Worm (Caenorhabditis elegans) whole organism, L1 larva: ENCODE results near the gene cutl-21.

Experiments
- C16A3.4 ChIP-seq: fragments of 150-350 bp; optimal IDR thresholded peaks from 2 replicates; lab custom pipeline; 2014; ENCODE audit warnings: missing biosample characterization, missing genetic modification characterization
- C34B4.2 ChIP-seq: sonication (generic microtip); optimal IDR thresholded peaks from 2 replicates; lab custom pipeline; 2017; ENCODE audit warnings: mild to moderate bottlenecking, missing genetic modification characterization, missing compliant biosample characterization
- F16B12.6 ChIP-seq: fragments of 150-350 bp; optimal IDR thresholded peaks from 2 replicates; lab custom pipeline; 2014; ENCODE audit warnings: missing biosample characterization, missing genetic modification characterization
- Y116A8C.19 ChIP-seq: sonication (generic microtip); optimal IDR thresholded peaks from 2 replicates; lab custom pipeline; 2016; ENCODE audit warnings: missing compliant biosample characterization, missing genetic modification characterization, borderline replicate concordance
- aha-1 ChIP-seq: fragments of 150-350 bp; optimal IDR thresholded peaks from 2 replicates; lab custom pipeline; 2014; ENCODE audit warnings: missing biosample characterization, missing genetic modification characterization
- aly-2 ChIP-seq: fragments of 150-350 bp; optimal IDR thresholded peaks from 2 replicates; lab custom pipeline; 2014; ENCODE audit warnings: missing biosample characterization, missing genetic modification characterization
- ama-1 ChIP-seq: fragments of 150-350 bp; optimal IDR thresholded peaks from 2 replicates; lab custom pipeline; 2014
- blmp-1 ChIP-seq: fragments of 150-350 bp; optimal IDR thresholded peaks from 2 replicates; lab custom pipeline; 2014; ENCODE audit warnings: missing biosample characterization, missing genetic modification characterization
- ceh-63 ChIP-seq: fragments of 200-800 bp; sonication (Bioruptor generic); optimal IDR thresholded peaks from 2 replicates; lab custom pipeline; 2018; ENCODE audit warnings: mild to moderate bottlenecking, missing genetic modification characterization, missing compliant biosample characterization
- ceh-8 ChIP-seq: fragments of 200-800 bp; sonication (Bioruptor generic); optimal IDR thresholded peaks from 2 replicates; lab custom pipeline; 2018; ENCODE audit warnings: mild to moderate bottlenecking, missing genetic modification characterization, moderate library complexity, missing compliant biosample characterization
- ces-1 ChIP-seq: fragments of 150-350 bp; optimal IDR thresholded peaks from 2 replicates; lab custom pipeline; 2014; ENCODE audit warnings: missing biosample characterization, missing genetic modification reagents, missing genetic modification characterization
- efl-1 ChIP-seq, 4 experiments: fragments of 150-350 bp; optimal IDR thresholded peaks in 3 of 4; peaks in 1 of 4; 1 replicate in 1 of 4; 2 replicates in 3 of 4; lab custom pipeline; 2014; ENCODE audit warnings: missing biosample characterization in 2 of 4, missing genetic modification characterization in 2 of 4, missing genetic modification reagents in 2 of 4
- egl-13 ChIP-seq: sonication (generic microtip); optimal IDR thresholded peaks from 2 replicates; lab custom pipeline; 2016; ENCODE audit warnings: missing genotype, missing genetic modification reagents, missing genetic modification characterization, missing compliant biosample characterization
- egl-27 ChIP-seq, 2 experiments: fragments of 150-350 bp in 1 of 2; sonication (generic microtip); optimal IDR thresholded peaks; 3 replicates each; lab custom pipeline; 2017 to 2018; ENCODE audit warnings: missing biosample characterization in 2 of 2, missing genetic modification characterization in 2 of 2, missing genetic modification reagents in 2 of 2
- elt-2 ChIP-seq: sonication (generic microtip); optimal IDR thresholded peaks from 2 replicates; lab custom pipeline; 2016; ENCODE audit warnings: missing genetic modification characterization, mild to moderate bottlenecking, inconsistent platforms, missing compliant biosample characterization, missing genetic modification reagents
- elt-3 ChIP-seq, 6 experiments: fragments of 150-350 bp in 1 of 6; sonication (generic microtip); optimal IDR thresholded peaks; 2 replicates each; lab custom pipeline; 2017 to 2018; ENCODE audit warnings: missing biosample characterization in 6 of 6, missing genetic modification characterization in 6 of 6, inconsistent platforms in 1 of 6
- fkh-4 ChIP-seq: sonication (generic microtip); optimal IDR thresholded peaks from 2 replicates; lab custom pipeline; 2016; ENCODE audit warnings: missing compliant biosample characterization, missing genetic modification characterization, borderline replicate concordance
- grh-1 ChIP-seq: fragments of 200-800 bp; sonication (Bioruptor generic); IDR thresholded peaks from 2 replicates; pipeline ENCODE4 v1.3.6; 2022; ENCODE audit warnings: missing genetic modification reagents, missing genetic modification characterization, missing compliant biosample characterization
- hlh-17 ChIP-seq: fragments of 200-800 bp; sonication (Bioruptor generic); optimal IDR thresholded peaks from 2 replicates; lab custom pipeline; 2018; ENCODE audit warnings: missing genetic modification characterization, mild to moderate bottlenecking, missing compliant biosample characterization, moderate library complexity, borderline replicate concordance
- hlh-4 ChIP-seq: sonication (generic microtip); optimal IDR thresholded peaks from 2 replicates; lab custom pipeline; 2016; ENCODE audit warnings: mild to moderate bottlenecking, missing genetic modification characterization, missing compliant biosample characterization
- hpl-2 ChIP-seq: fragments of 150-350 bp; optimal IDR thresholded peaks from 2 replicates; lab custom pipeline; 2014; ENCODE audit warnings: missing biosample characterization, missing genetic modification reagents, missing genetic modification characterization
- irx-1 ChIP-seq: sonication (generic microtip); optimal IDR thresholded peaks from 2 replicates; lab custom pipeline; 2016; ENCODE audit warnings: missing genetic modification characterization, missing compliant biosample characterization
- jun-1 ChIP-seq: fragments of 150-350 bp; optimal IDR thresholded peaks from 2 replicates; lab custom pipeline; 2014; ENCODE audit warnings: missing biosample characterization, missing genetic modification reagents, missing genetic modification characterization
- lin-13 ChIP-seq: fragments of 150-350 bp; optimal IDR thresholded peaks from 2 replicates; lab custom pipeline; 2014; ENCODE audit warnings: missing biosample characterization, missing genetic modification reagents, missing genetic modification characterization
- lin-14 ChIP-seq: fragments of 200-800 bp; sonication (Bioruptor generic); optimal IDR thresholded peaks from 2 replicates; lab custom pipeline; 2018; ENCODE audit warnings: mild to moderate bottlenecking, missing genetic modification characterization, moderate library complexity, missing compliant biosample characterization
- lin-15B ChIP-seq: fragments of 150-350 bp; sonication (generic microtip); optimal IDR thresholded peaks from 3 replicates; lab custom pipeline; 2014; ENCODE audit warnings: missing biosample characterization, missing genetic modification characterization
- lin-39 ChIP-seq: fragments of 150-350 bp; optimal IDR thresholded peaks from 2 replicates; lab custom pipeline; 2014; ENCODE audit warnings: missing biosample characterization, missing genetic modification reagents, missing genetic modification characterization
- lsy-2 ChIP-seq, 2 experiments: fragments of 150-350 bp; optimal IDR thresholded peaks; 2 replicates each; lab custom pipeline; 2014; ENCODE audit warnings: missing biosample characterization in 2 of 2, missing genetic modification characterization in 2 of 2
- mdl-1 ChIP-seq, 2 experiments: fragments of 150-350 bp; optimal IDR thresholded peaks; 2 replicates each; lab custom pipeline; 2014 to 2017; ENCODE audit warnings: missing biosample characterization in 2 of 2, missing genetic modification characterization in 2 of 2, inconsistent platforms in 1 of 2
- mep-1 ChIP-seq: fragments of 150-350 bp; optimal IDR thresholded peaks from 2 replicates; lab custom pipeline; 2014; ENCODE audit warnings: missing biosample characterization, missing genetic modification characterization
- nhr-11 ChIP-seq: fragments of 150-350 bp; optimal IDR thresholded peaks from 2 replicates; lab custom pipeline; 2014; ENCODE audit warnings: missing biosample characterization, missing genetic modification characterization
- nhr-12 ChIP-seq: sonication (generic microtip); optimal IDR thresholded peaks from 2 replicates; lab custom pipeline; 2017; ENCODE audit warnings: missing biosample characterization, missing genetic modification characterization
- nhr-19 ChIP-seq: fragments of 200-800 bp; sonication (Bioruptor generic); conservative IDR thresholded peaks from 2 replicates; pipeline ENCODE4 v1.3.6; 2022; ENCODE audit warnings: missing genetic modification characterization, missing compliant biosample characterization
- nhr-20 ChIP-seq: sonication (generic microtip); optimal IDR thresholded peaks from 2 replicates; lab custom pipeline; 2016; ENCODE audit warnings: mild to moderate bottlenecking, missing genetic modification characterization, missing compliant biosample characterization
- nhr-28 ChIP-seq: fragments of 150-350 bp; optimal IDR thresholded peaks from 2 replicates; lab custom pipeline; 2014; ENCODE audit warnings: missing biosample characterization, missing genetic modification characterization
- nhr-71 ChIP-seq: sonication (generic microtip); optimal IDR thresholded peaks from 2 replicates; lab custom pipeline; 2016; ENCODE audit warnings: mild to moderate bottlenecking, missing genetic modification characterization, moderate library complexity, missing compliant biosample characterization
- nhr-76 ChIP-seq: sonication (generic microtip); optimal IDR thresholded peaks from 2 replicates; lab custom pipeline; 2017; ENCODE audit warnings: missing biosample characterization, missing genetic modification characterization
- nhr-77 ChIP-seq: fragments of 150-350 bp; optimal IDR thresholded peaks from 2 replicates; lab custom pipeline; 2014; ENCODE audit warnings: missing biosample characterization, missing genetic modification characterization
- nhr-84 ChIP-seq: sonication (generic microtip); optimal IDR thresholded peaks from 2 replicates; lab custom pipeline; 2017; ENCODE audit warnings: missing biosample characterization, missing genetic modification characterization
- pag-3 ChIP-seq: sonication (generic microtip); optimal IDR thresholded peaks from 2 replicates; lab custom pipeline; 2017; ENCODE audit warnings: missing genetic modification characterization, mild to moderate bottlenecking, missing compliant biosample characterization, antibody characterized with exemption, borderline replicate concordance; ENCODE audit not compliant: insufficient read depth
- pax-3 ChIP-seq: fragments of 200-800 bp; sonication (Bioruptor generic); optimal IDR thresholded peaks from 2 replicates; lab custom pipeline; 2018; ENCODE audit warnings: mild to moderate bottlenecking, missing genetic modification characterization, moderate library complexity, missing compliant biosample characterization
- skn-1 ChIP-seq: fragments of 150-350 bp; optimal IDR thresholded peaks from 2 replicates; lab custom pipeline; 2014; ENCODE audit warnings: missing biosample characterization, missing genetic modification characterization
- snu-23 ChIP-seq: sonication (generic microtip); optimal IDR thresholded peaks from 2 replicates; lab custom pipeline; 2016; ENCODE audit warnings: missing genetic modification characterization, missing compliant biosample characterization
- sup-37 ChIP-seq: fragments of 200-800 bp; sonication (Bioruptor generic); optimal IDR thresholded peaks from 2 replicates; lab custom pipeline; 2018; ENCODE audit warnings: mild to moderate bottlenecking, missing genetic modification characterization, missing compliant biosample characterization
- swsn-7 ChIP-seq: sonication (generic microtip); optimal IDR thresholded peaks from 2 replicates; lab custom pipeline; 2016; ENCODE audit warnings: missing genetic modification characterization, missing compliant biosample characterization
- tlp-1 ChIP-seq: fragments of 150-350 bp; optimal IDR thresholded peaks from 2 replicates; lab custom pipeline; 2014; ENCODE audit warnings: missing biosample characterization, missing genetic modification characterization
- unc-30 ChIP-seq: sonication (generic microtip); optimal IDR thresholded peaks from 2 replicates; lab custom pipeline; 2017; ENCODE audit warnings: missing biosample characterization, missing genetic modification characterization
- unc-62 ChIP-seq: fragments of 150-350 bp; optimal IDR thresholded peaks from 2 replicates; lab custom pipeline; 2014; ENCODE audit warnings: missing biosample characterization, missing genetic modification reagents, missing genetic modification characterization
- unc-98 ChIP-seq: fragments of 200-800 bp; sonication (Bioruptor generic); IDR thresholded peaks from 2 replicates; pipeline ENCODE4 v1.3.6; 2022; ENCODE audit warnings: missing genetic modification characterization, missing compliant biosample characterization
- zag-1 ChIP-seq: fragments of 150-350 bp; optimal IDR thresholded peaks from 2 replicates; lab custom pipeline; 2014; ENCODE audit warnings: missing biosample characterization, missing genetic modification characterization
- zip-4 ChIP-seq: fragments of 200-800 bp; sonication (Bioruptor generic); optimal IDR thresholded peaks from 2 replicates; lab custom pipeline; 2018; ENCODE audit warnings: mild to moderate bottlenecking, missing genetic modification characterization, moderate library complexity, missing compliant biosample characterization
- ztf-11 ChIP-seq, 2 experiments: sonication (generic microtip); optimal IDR thresholded peaks; 2 replicates each; lab custom pipeline; 2016 to 2017; ENCODE audit warnings: missing genetic modification characterization in 2 of 2, missing biosample characterization in 1 of 2, missing compliant biosample characterization in 1 of 2

cutl-21 gene

ce11 chrX:977958-978686 is 26.0 kb upstream of the cutl-21 start, which contains the start of gene abhd-3.2:
abhd-3.2 (minus strand) TSS chrX:978008.
- TF ChIP-seq Y116A8C.19 (tag; lab: Kevin White, UChicago): no peak
- TF ChIP-seq hlh-17 (GFP tag; lab: Kevin White, UChicago): no peak
- TF ChIP-seq grh-1 (GFP tag; lab: Robert Waterston, UW): no peak
- TF ChIP-seq nhr-28: no peak
- TF ChIP-seq aha-1: no peak
- peak in 1 of 2 experiments; percentile 20 for TF ChIP-seq lsy-2 (tag; optimal IDR thresholded peaks at IDR 0.05; lab: Kevin White, UChicago)
- peak; percentile 40 for TF ChIP-seq nhr-20 (tag; lab: Kevin White, UChicago)
- peak; percentile 99 for TF ChIP-seq elt-2
- no peak for TF ChIP-seq ces-1
- TF ChIP-seq snu-23 (GFP tag; lab: Kevin White, UChicago): peak; percentile 35
- TF ChIP-seq F16B12.6 (tag; lab: Kevin White, UChicago): no peak
- no peak for TF ChIP-seq zag-1 (tag; lab: Kevin White, UChicago)
- TF ChIP-seq nhr-77: no peak
- no peak for TF ChIP-seq skn-1 (tag; lab: Kevin White, UChicago)
- TF ChIP-seq ztf-11 (tag; optimal IDR thresholded peaks at IDR 0.05; lab: Kevin White, UChicago): no peak
- TF ChIP-seq egl-13: no peak
- no peak for TF ChIP-seq hlh-4 (tag; lab: Kevin White, UChicago)
- peak; percentile 39 for TF ChIP-seq lin-14 (GFP tag; lab: Kevin White, UChicago)
- no peak for TF ChIP-seq efl-1 (optimal IDR thresholded peaks at IDR 0.05; lab: Kevin White, UChicago)
- TF ChIP-seq efl-1 (GFP tag; optimal IDR thresholded peaks at IDR 0.05 in 1 of 2; lab: Kevin White, UChicago): peak in 1 of 2 experiments; percentile 66
- TF ChIP-seq nhr-11: no peak
- no peak for TF ChIP-seq zip-4 (GFP tag; lab: Kevin White, UChicago)
- no peak for TF ChIP-seq nhr-76 (tag; lab: Kevin White, UChicago)
- no peak for TF ChIP-seq C34B4.2
- no peak for TF ChIP-seq ceh-63
- no peak for TF ChIP-seq pag-3
- no peak for TF ChIP-seq lin-15B (tag; lab: Kevin White, UChicago)
- peak; percentile 63 for TF ChIP-seq jun-1 (tag; lab: Kevin White, UChicago)
- TF ChIP-seq tlp-1: peak; percentile 64
- peak; percentile 37 for TF ChIP-seq nhr-71 (tag; lab: Kevin White, UChicago)
- TF ChIP-seq pax-3: no peak
- TF ChIP-seq elt-3 (tag; optimal IDR thresholded peaks at IDR 0.05; lab: Kevin White, UChicago): peak in 5 of 6 experiments; percentile 27 to 86 (median 35)
- no peak for TF ChIP-seq fkh-4 (tag; lab: Kevin White, UChicago)
- TF ChIP-seq mep-1 (tag; lab: Kevin White, UChicago): no peak
- TF ChIP-seq unc-98 (GFP tag; lab: Robert Waterston, UW): no peak
- TF ChIP-seq lin-13: no peak
- no peak for TF ChIP-seq lin-39
- TF ChIP-seq swsn-7 (tag; lab: Kevin White, UChicago): no peak
- TF ChIP-seq nhr-12 (tag; lab: Kevin White, UChicago): no peak
- peak; percentile 41 for TF ChIP-seq blmp-1 (tag; lab: Kevin White, UChicago)
- peak; percentile 52 for TF ChIP-seq nhr-19 (GFP tag; lab: Robert Waterston, UW)
- TF ChIP-seq mdl-1 (tag; optimal IDR thresholded peaks at IDR 0.05; lab: Kevin White, UChicago): peak in 1 of 2 experiments; percentile 30
- TF ChIP-seq C16A3.4 (tag; lab: Kevin White, UChicago): no peak
- no peak for TF ChIP-seq irx-1 (tag; lab: Kevin White, UChicago)
- TF ChIP-seq ceh-8 (GFP tag; lab: Kevin White, UChicago): no peak
- TF ChIP-seq sup-37 (GFP tag; lab: Kevin White, UChicago): no peak
- no peak for TF ChIP-seq ama-1 (lab: Kevin White, UChicago)
- no peak for TF ChIP-seq egl-27 (tag; optimal IDR thresholded peaks at IDR 0.05; lab: Kevin White, UChicago)
- TF ChIP-seq unc-30 (tag; lab: Kevin White, UChicago): no peak
- no peak for TF ChIP-seq unc-62 (GFP tag; lab: Kevin White, UChicago)
- TF ChIP-seq nhr-84 (tag; lab: Kevin White, UChicago): no peak
- no peak for TF ChIP-seq hpl-2
- TF ChIP-seq aly-2 (tag; lab: Kevin White, UChicago): no peak
